Worm (Caenorhabditis elegans) whole organism, late embryonic: ENCODE results near the gene F42A9.8.

Source experiments
- elt-2 ChIP-seq: sonication (generic microtip); optimal IDR thresholded peaks from 2 replicates; lab custom pipeline; 2016; ENCODE audit warnings: missing genetic modification reagents, missing genetic modification characterization, missing compliant biosample characterization
- hlh-30 ChIP-seq: sonication (generic microtip); optimal IDR thresholded peaks from 2 replicates; lab custom pipeline; 2017; ENCODE audit warnings: antibody characterized with exemption, missing genetic modification characterization, missing compliant biosample characterization; ENCODE audit not compliant: insufficient read depth
- madf-2 ChIP-seq: sonication (generic microtip); optimal IDR thresholded peaks from 2 replicates; lab custom pipeline; 2017; ENCODE audit warnings: missing genetic modification characterization, missing compliant biosample characterization
- sdc-2 ChIP-seq: sonication (generic microtip); optimal IDR thresholded peaks from 2 replicates; lab custom pipeline; 2016; ENCODE audit warnings: missing genotype, missing genetic modification characterization, missing compliant biosample characterization
- tbx-2 ChIP-seq: sonication (generic microtip); optimal IDR thresholded peaks from 2 replicates; lab custom pipeline; 2016; ENCODE audit warnings: missing genetic modification characterization, missing compliant biosample characterization

- TF ChIP-seq tbx-2 (tag; lab: Kevin White, UChicago) (no peak), sdc-2 (tag; lab: Kevin White, UChicago) (no peak), madf-2 (no peak), elt-2 (tag; lab: Kevin White, UChicago) (no peak), hlh-30 (no peak)
These were observed 17.8 kb downstream of the F42A9.8 start, which contains the start of gene Y59H11AR.4 for ce11 chrIV:8600712-8601330.
